Worm (Caenorhabditis elegans) whole organism, L4 larva: Measurements from ENCODE around the gene srsx-30.

Experiments
- D1046.2 ChIP-seq: fragments of 200-800 bp; sonication (Bioruptor generic); IDR thresholded peaks from 2 replicates; pipeline ENCODE4 v1.3.6; 2022; ENCODE audit warnings: missing genetic modification characterization, missing compliant biosample characterization
- F10B5.3 ChIP-seq: sonication (generic microtip); optimal IDR thresholded peaks from 2 replicates; lab custom pipeline; 2016; ENCODE audit warnings: mild to moderate bottlenecking, missing genetic modification characterization, missing compliant biosample characterization
- R02D3.7 ChIP-seq: fragments of 150-350 bp; sonication (generic microtip); optimal IDR thresholded peaks from 3 replicates; lab custom pipeline; 2014; ENCODE audit warnings: missing biosample characterization, missing genetic modification characterization
- T26A8.4 ChIP-seq: fragments of 200-800 bp; sonication (Bioruptor generic); IDR thresholded peaks from 2 replicates; pipeline ENCODE4 v1.3.6; 2022; ENCODE audit warnings: missing genetic modification characterization, missing compliant biosample characterization
- Y48G9A.11 ChIP-seq: fragments of 200-800 bp; sonication (Bioruptor generic); IDR thresholded peaks from 2 replicates; pipeline ENCODE4 v1.3.6; 2022; ENCODE audit warnings: missing genetic modification reagents, missing genetic modification characterization, missing compliant biosample characterization
- Y5F2A.4 ChIP-seq: fragments of 200-800 bp; sonication (Bioruptor generic); optimal IDR thresholded peaks from 2 replicates; lab custom pipeline; 2018; ENCODE audit warnings: mild to moderate bottlenecking, missing genetic modification characterization, missing compliant biosample characterization
- ZK337.2 ChIP-seq: fragments of 200-800 bp; sonication (Bioruptor generic); IDR thresholded peaks from 2 replicates; pipeline ENCODE4 v1.3.6; 2022; ENCODE audit warnings: missing genetic modification reagents, missing genetic modification characterization, missing compliant biosample characterization
- ZK546.5 ChIP-seq, 2 experiments: sonication (generic microtip); optimal IDR thresholded peaks; 2 replicates each; lab custom pipeline; 2017; ENCODE audit warnings: missing biosample characterization in 2 of 2, missing genetic modification characterization in 2 of 2
- aly-2 ChIP-seq: sonication (generic microtip); optimal IDR thresholded peaks from 2 replicates; lab custom pipeline; 2018; ENCODE audit warnings: missing biosample characterization, missing genetic modification characterization
- attf-4 ChIP-seq: sonication (generic microtip); optimal IDR thresholded peaks from 3 replicates; lab custom pipeline; 2017; ENCODE audit warnings: missing biosample characterization, missing genetic modification characterization
- ceh-20 ChIP-seq: fragments of 200-800 bp; sonication (Bioruptor generic); IDR thresholded peaks from 2 replicates; pipeline ENCODE4 v1.3.6; 2022; ENCODE audit warnings: missing genetic modification reagents, missing genetic modification characterization, missing compliant biosample characterization
- ceh-62 ChIP-seq: sonication (generic microtip); optimal IDR thresholded peaks from 2 replicates; lab custom pipeline; 2017; ENCODE audit warnings: missing biosample characterization, missing genetic modification characterization
- cey-2 ChIP-seq: sonication (generic microtip); optimal IDR thresholded peaks from 3 replicates; lab custom pipeline; 2017; ENCODE audit warnings: missing genetic modification characterization, mild to moderate bottlenecking, missing compliant biosample characterization, antibody characterized with exemption, borderline replicate concordance; ENCODE audit not compliant: insufficient read depth
- daf-16 ChIP-seq, 3 experiments: sonication (generic microtip); optimal IDR thresholded peaks; 2 replicates each; lab custom pipeline; 2016 to 2017; ENCODE audit warnings: missing genetic modification characterization in 3 of 3, missing genetic modification reagents in 3 of 3, mild to moderate bottlenecking in 2 of 3, missing compliant biosample characterization in 2 of 3, missing biosample characterization in 1 of 3, moderate library complexity in 1 of 3
- dmd-6 ChIP-seq: fragments of 200-800 bp; sonication (Bioruptor generic); IDR thresholded peaks from 2 replicates; pipeline ENCODE4 v1.3.6; 2022; ENCODE audit warnings: missing genetic modification reagents, missing genetic modification characterization, missing compliant biosample characterization
- dve-1 ChIP-seq: sonication (generic microtip); optimal IDR thresholded peaks from 2 replicates; lab custom pipeline; 2017; ENCODE audit warnings: antibody characterized with exemption, mild to moderate bottlenecking, missing genetic modification characterization, missing compliant biosample characterization; ENCODE audit not compliant: insufficient read depth
- fkh-10 ChIP-seq: fragments of 150-350 bp; optimal IDR thresholded peaks from 2 replicates; lab custom pipeline; 2014; ENCODE audit warnings: missing biosample characterization, missing genetic modification reagents, missing genetic modification characterization
- hlh-11 ChIP-seq: fragments of 200-800 bp; sonication (Bioruptor generic); optimal IDR thresholded peaks from 2 replicates; lab custom pipeline; 2018; ENCODE audit warnings: mild to moderate bottlenecking, missing genetic modification characterization, missing compliant biosample characterization
- hlh-30 ChIP-seq: sonication (generic microtip); optimal IDR thresholded peaks from 2 replicates; lab custom pipeline; 2017; ENCODE audit warnings: antibody characterized with exemption, mild to moderate bottlenecking, missing genetic modification characterization, missing compliant biosample characterization; ENCODE audit not compliant: insufficient read depth
- hmg-1.1 ChIP-seq: fragments of 200-800 bp; sonication (Bioruptor generic); IDR thresholded peaks from 2 replicates; pipeline ENCODE4 v1.3.6; 2022; ENCODE audit warnings: missing genetic modification reagents, missing genetic modification characterization, missing compliant biosample characterization
- jun-1 ChIP-seq: fragments of 150-350 bp; optimal IDR thresholded peaks from 2 replicates; lab custom pipeline; 2014; ENCODE audit warnings: missing biosample characterization, missing genetic modification reagents, missing genetic modification characterization
- lim-7 ChIP-seq: fragments of 200-800 bp; sonication (Bioruptor generic); IDR thresholded peaks from 2 replicates; pipeline ENCODE4 v1.3.6; 2022; ENCODE audit warnings: missing genetic modification characterization, missing compliant biosample characterization
- lin-13 ChIP-seq: fragments of 150-350 bp; optimal IDR thresholded peaks from 2 replicates; lab custom pipeline; 2014; ENCODE audit warnings: missing biosample characterization, missing genetic modification reagents, missing genetic modification characterization
- lin-29 ChIP-seq: fragments of 200-800 bp; sonication (Bioruptor generic); IDR thresholded peaks from 2 replicates; pipeline ENCODE4 v1.3.6; 2022; ENCODE audit warnings: missing genetic modification reagents, missing genetic modification characterization, missing compliant biosample characterization
- lin-38 ChIP-seq: fragments of 200-800 bp; sonication (Bioruptor generic); IDR thresholded peaks from 2 replicates; pipeline ENCODE4 v1.3.6; 2022; ENCODE audit warnings: missing genetic modification reagents, missing genetic modification characterization, missing compliant biosample characterization
- lsy-2 ChIP-seq, 2 experiments: fragments of 150-350 bp in 1 of 2; sonication (generic microtip) in 1 of 2; optimal IDR thresholded peaks; 2 replicates each; lab custom pipeline; 2014 to 2017; ENCODE audit warnings: missing biosample characterization in 2 of 2, missing genetic modification characterization in 2 of 2
- madf-9 ChIP-seq: fragments of 200-800 bp; sonication (Bioruptor generic); conservative IDR thresholded peaks from 2 replicates; pipeline ENCODE4 v1.3.6; 2022; ENCODE audit warnings: missing genetic modification reagents, missing genetic modification characterization, missing compliant biosample characterization
- mdt-29 ChIP-seq: fragments of 200-800 bp; sonication (Bioruptor generic); IDR thresholded peaks from 2 replicates; pipeline ENCODE4 v1.3.6; 2022; ENCODE audit warnings: missing genetic modification reagents, missing genetic modification characterization, missing compliant biosample characterization
- mxl-2 ChIP-seq: fragments of 200-800 bp; sonication (Bioruptor generic); conservative IDR thresholded peaks from 2 replicates; pipeline ENCODE4 v1.3.6; 2022; ENCODE audit warnings: missing genetic modification reagents, missing genetic modification characterization, missing compliant biosample characterization
- mxl-3 ChIP-seq: fragments of 200-800 bp; sonication (Bioruptor generic); optimal IDR thresholded peaks from 2 replicates; lab custom pipeline; 2018; ENCODE audit warnings: mild to moderate bottlenecking, missing genetic modification characterization, missing compliant biosample characterization
- nhr-10 ChIP-seq: fragments of 150-350 bp; optimal IDR thresholded peaks from 2 replicates; lab custom pipeline; 2014; ENCODE audit warnings: missing biosample characterization, missing genetic modification characterization
- nhr-102 ChIP-seq: sonication (generic microtip); optimal IDR thresholded peaks from 2 replicates; lab custom pipeline; 2016; ENCODE audit warnings: mild to moderate bottlenecking, missing genetic modification characterization, moderate library complexity, missing compliant biosample characterization
- nhr-11 ChIP-seq: fragments of 150-350 bp; optimal IDR thresholded peaks from 2 replicates; lab custom pipeline; 2014; ENCODE audit warnings: missing biosample characterization, missing genetic modification characterization
- nhr-111 ChIP-seq: fragments of 200-800 bp; sonication (Bioruptor generic); optimal IDR thresholded peaks from 2 replicates; lab custom pipeline; 2018; ENCODE audit warnings: mild to moderate bottlenecking, missing genetic modification characterization, missing compliant biosample characterization
- nhr-28 ChIP-seq: fragments of 150-350 bp; optimal IDR thresholded peaks from 2 replicates; lab custom pipeline; 2014; ENCODE audit warnings: missing biosample characterization, missing genetic modification characterization
- nhr-42 ChIP-seq: fragments of 200-800 bp; sonication (Bioruptor generic); IDR thresholded peaks from 2 replicates; pipeline ENCODE4 v1.3.6; 2022; ENCODE audit warnings: missing genetic modification characterization, missing compliant biosample characterization
- nhr-48 ChIP-seq: sonication (generic microtip); optimal IDR thresholded peaks from 2 replicates; lab custom pipeline; 2016; ENCODE audit warnings: mild to moderate bottlenecking, missing genetic modification characterization, missing compliant biosample characterization
- nhr-77 ChIP-seq: fragments of 150-350 bp; optimal IDR thresholded peaks from 2 replicates; lab custom pipeline; 2014; ENCODE audit warnings: missing biosample characterization, missing genetic modification characterization
- pha-4 ChIP-seq, 2 experiments: fragments of 150-350 bp in 1 of 2; fragments of 200-800 bp in 1 of 2; sonication (Bioruptor generic) in 1 of 2; IDR thresholded peaks in 1 of 2; optimal IDR thresholded peaks in 1 of 2; 2 replicates each; pipeline versions ENCODE4 v1.3.6 to Lab custom; 2014 to 2022; ENCODE audit warnings: missing genetic modification characterization in 2 of 2, missing genetic modification reagents in 2 of 2, missing biosample characterization in 1 of 2, missing compliant biosample characterization in 1 of 2
- pqm-1 ChIP-seq: sonication (generic microtip); optimal IDR thresholded peaks from 2 replicates; lab custom pipeline; 2017; ENCODE audit warnings: missing biosample characterization, missing genetic modification characterization
- saeg-2 ChIP-seq: fragments of 200-800 bp; sonication (Bioruptor generic); IDR thresholded peaks from 2 replicates; pipeline ENCODE4 v1.3.6; 2022; ENCODE audit warnings: missing genetic modification reagents, missing genetic modification characterization, missing compliant biosample characterization
- skn-1 ChIP-seq: fragments of 150-350 bp; optimal IDR thresholded peaks from 2 replicates; lab custom pipeline; 2014; ENCODE audit warnings: missing biosample characterization, missing genetic modification characterization
- snpc-4 ChIP-seq: fragments of 150-350 bp; optimal IDR thresholded peaks from 2 replicates; lab custom pipeline; 2014; ENCODE audit warnings: missing biosample characterization, missing genetic modification characterization
- unc-62 ChIP-seq, 3 experiments: fragments of 150-350 bp in 1 of 3; sonication (generic microtip); optimal IDR thresholded peaks in 2 of 3; peaks in 1 of 3; 1 replicate in 1 of 3; 2 replicates in 2 of 3; lab custom pipeline; 2014 to 2017; ENCODE audit warnings: missing biosample characterization in 3 of 3, missing genetic modification characterization in 3 of 3, missing genetic modification reagents in 3 of 3, missing genotype in 1 of 3
- zfp-2 ChIP-seq: sonication (generic microtip); optimal IDR thresholded peaks from 2 replicates; lab custom pipeline; 2016; ENCODE audit warnings: mild to moderate bottlenecking, missing genetic modification characterization, missing compliant biosample characterization
- zip-2 ChIP-seq: fragments of 150-350 bp; optimal IDR thresholded peaks from 2 replicates; lab custom pipeline; 2014; ENCODE audit warnings: missing biosample characterization, missing genetic modification characterization

Gene srsx-30

DNA sequence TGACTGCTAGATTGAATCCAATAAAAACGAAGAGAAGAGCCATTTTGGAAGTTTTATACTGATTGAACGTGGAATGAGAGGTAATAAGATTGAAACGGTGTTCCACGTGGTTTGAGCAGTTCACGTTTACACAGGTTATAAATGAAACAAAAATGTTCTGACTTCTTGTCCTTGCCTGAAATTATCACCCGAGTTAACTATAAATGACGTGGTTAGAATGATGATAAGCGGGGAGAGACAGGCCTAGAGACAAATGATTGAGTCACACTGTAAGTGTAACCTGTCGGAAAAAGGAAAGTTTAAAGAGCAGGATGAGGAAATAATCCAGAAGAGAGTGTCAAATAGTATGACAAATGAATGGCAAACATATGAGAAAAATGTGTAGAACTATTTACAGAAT is 2.3 kb downstream of the srsx-30 start, which contains the start of gene C51E3.10 (continued):
- TF ChIP-seq dve-1 (tag; lab: Kevin White, UChicago): peak; percentile 70
- TF ChIP-seq nhr-102: no peak
- TF ChIP-seq dmd-6 (GFP tag; lab: Robert Waterston, UW): peak; percentile 95
- no peak for TF ChIP-seq lin-29 (GFP tag; lab: Robert Waterston, UW)
- TF ChIP-seq lim-7: no peak
- TF ChIP-seq ZK337.2 (GFP tag; lab: Robert Waterston, UW): no peak
- peak; percentile 88 for TF ChIP-seq nhr-28 (tag; lab: Kevin White, UChicago)
- no peak for TF ChIP-seq jun-1 (tag; lab: Kevin White, UChicago)
- TF ChIP-seq lin-38 (GFP tag; lab: Robert Waterston, UW): no peak
- TF ChIP-seq mxl-3 (GFP tag; lab: Kevin White, UChicago): peak; percentile 76
- no peak for TF ChIP-seq aly-2 (tag; lab: Kevin White, UChicago)
- no peak for TF ChIP-seq hmg-1.1 (GFP tag; lab: Robert Waterston, UW)
- TF ChIP-seq saeg-2 (GFP tag; lab: Robert Waterston, UW): no peak
- TF ChIP-seq hlh-30 (tag; lab: Kevin White, UChicago): peak; percentile 68
- no peak for TF ChIP-seq madf-9
- TF ChIP-seq pqm-1: peak; percentile 93
- no peak for TF ChIP-seq R02D3.7 (tag; lab: Kevin White, UChicago)
- TF ChIP-seq Y48G9A.11: no peak
- no peak for TF ChIP-seq D1046.2 (GFP tag; lab: Robert Waterston, UW)
- TF ChIP-seq ZK546.5 (tag; optimal IDR thresholded peaks at IDR 0.05; lab: Kevin White, UChicago): no peak
- no peak for TF ChIP-seq T26A8.4
- peak; percentile 18 for TF ChIP-seq nhr-48
- 0 out of 2 replicates have a peak, but pooled peaks have one; percentile 8 for TF ChIP-seq pha-4 (GFP tag; IDR thresholded peaks at IDR 0.05; lab: Robert Waterston, UW)
- TF ChIP-seq pha-4 (tag; optimal IDR thresholded peaks at IDR 0.05; lab: Kevin White, UChicago): no peak
- TF ChIP-seq unc-62 (GFP tag; optimal IDR thresholded peaks at IDR 0.05 in 1 of 2; lab: Kevin White, UChicago): peak in 1 of 2 experiments; percentile 89
- TF ChIP-seq unc-62 (tag; optimal IDR thresholded peaks at IDR 0.05; lab: Kevin White, UChicago): no peak
- no peak for TF ChIP-seq F10B5.3 (tag; lab: Kevin White, UChicago)
- TF ChIP-seq nhr-42 (GFP tag; lab: Robert Waterston, UW): 0 out of 2 replicates have a peak, but pooled peaks have one; percentile 50
- peak; percentile 35 for TF ChIP-seq nhr-77 (tag; lab: Kevin White, UChicago)
- TF ChIP-seq nhr-11 (tag; lab: Kevin White, UChicago): no peak
- TF ChIP-seq zip-2 (tag; lab: Kevin White, UChicago): no peak
- 0 out of 2 replicates have a peak, but pooled peaks have one; percentile 32 for TF ChIP-seq mdt-29 (GFP tag; lab: Robert Waterston, UW)
- no peak for TF ChIP-seq zfp-2 (tag; lab: Kevin White, UChicago)
- TF ChIP-seq daf-16 (GFP tag; optimal IDR thresholded peaks at IDR 0.05; lab: Kevin White, UChicago): no peak
- TF ChIP-seq daf-16 (tag; optimal IDR thresholded peaks at IDR 0.05; lab: Kevin White, UChicago): peak; percentile 66
- TF ChIP-seq nhr-10 (tag; lab: Kevin White, UChicago): no peak
- no peak for TF ChIP-seq nhr-111 (GFP tag; lab: Kevin White, UChicago)
- no peak for TF ChIP-seq fkh-10 (GFP tag; lab: Kevin White, UChicago)
- TF ChIP-seq ceh-20 (GFP tag; lab: Robert Waterston, UW): no peak
- TF ChIP-seq cey-2 (tag; lab: Kevin White, UChicago): no peak
- no peak for TF ChIP-seq snpc-4 (tag; lab: Kevin White, UChicago)
- TF ChIP-seq mxl-2: no peak
- no peak for TF ChIP-seq attf-4
- no peak for TF ChIP-seq skn-1 (tag; lab: Kevin White, UChicago)
- no peak for TF ChIP-seq ceh-62
- peak; percentile 80 for TF ChIP-seq hlh-11 (tag; lab: Kevin White, UChicago)
- peak in 1 of 2 experiments; percentile 32 for TF ChIP-seq lsy-2 (tag; optimal IDR thresholded peaks at IDR 0.05; lab: Kevin White, UChicago)
- TF ChIP-seq Y5F2A.4 (GFP tag; lab: Kevin White, UChicago): no peak
- peak; percentile 16 for TF ChIP-seq lin-13 (GFP tag; lab: Kevin White, UChicago)
- TF ChIP-seq, all 104 proteins: peak for 21
